Worm (Caenorhabditis elegans): ENCODE measurements around the gene sknr-1.
"Not testable (repeated sequence)": the region's sequence is repeated elsewhere in the genome, so short reads cannot be mapped to it uniquely, and the experiment has no call there.

sknr-1 gene

DNA sequence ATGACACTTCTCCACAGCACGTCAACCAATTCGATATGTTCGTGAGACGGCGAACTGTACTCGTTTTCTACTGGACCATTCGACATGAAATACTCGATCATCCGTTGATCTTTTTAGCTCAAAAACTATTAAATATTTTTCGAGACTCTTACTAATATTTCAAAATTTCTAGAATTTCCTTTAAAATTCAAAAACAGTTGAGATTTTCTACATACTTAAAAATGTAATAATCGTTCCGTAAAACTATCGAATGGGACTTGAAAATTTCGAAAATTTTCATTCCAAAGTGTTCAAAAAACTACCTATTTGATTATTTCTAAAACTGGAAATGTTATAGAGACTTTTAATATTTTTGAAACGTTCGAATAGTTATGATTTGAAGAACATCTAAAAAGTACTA is at the start of gene sknr-1:
Gene sknr-1 (minus strand): TSS at position 101 of the 400 bp plus-strand sequence.
- TF ChIP-seq madf-2, elt-2, syd-9 (tag; optimal IDR thresholded peaks at IDR 0.05): not testable (repeated sequence)

DNA sequence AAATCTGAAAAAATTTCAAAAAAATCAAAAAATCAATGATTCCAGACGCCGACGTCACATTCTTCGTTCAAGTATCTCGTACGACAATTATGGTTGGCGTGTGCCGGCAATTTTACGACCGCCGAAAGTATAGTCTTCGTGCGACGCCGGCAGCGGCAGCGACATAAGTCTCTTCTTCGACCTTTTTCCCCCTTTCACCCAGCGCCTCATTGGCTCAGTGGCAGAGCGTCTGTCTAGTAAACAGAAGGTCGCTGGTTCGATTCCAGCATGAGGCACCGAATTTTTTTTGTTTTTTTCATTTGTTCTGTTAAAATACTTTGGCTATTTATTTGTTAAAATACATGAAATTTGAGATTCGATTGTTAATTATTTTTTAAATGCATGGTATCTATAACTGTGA is 48.5 kb upstream of the sknr-1 start:
- TF ChIP-seq npax-4 (tag; optimal IDR thresholded peaks at IDR 0.05), result no peak
- TF ChIP-seq hlh-13 (GFP tag; optimal IDR thresholded peaks at IDR 0.05), result no peak
- no peak for TF ChIP-seq ceh-30 (tag; optimal IDR thresholded peaks at IDR 0.05)
- TF ChIP-seq eyg-1 (tag; optimal IDR thresholded peaks at IDR 0.05), result no peak
- TF ChIP-seq pag-3 (tag; optimal IDR thresholded peaks at IDR 0.05; ENCODE audit: borderline replicate concordance), result no peak
- peak; percentile 15 for TF ChIP-seq ceh-31 (tag; optimal IDR thresholded peaks at IDR 0.05)
- TF ChIP-seq odd-2 (tag; optimal IDR thresholded peaks at IDR 0.05), result no peak
- peak; percentile 3 for TF ChIP-seq sox-4 (tag; optimal IDR thresholded peaks at IDR 0.05)
- TF ChIP-seq ceh-6 (GFP tag; optimal IDR thresholded peaks at IDR 0.05), result peak; percentile 26
- peak; percentile 62 for TF ChIP-seq elt-2 (tag; optimal IDR thresholded peaks at IDR 0.05)
- no peak; the same call in 1 of the 2 replicates for TF ChIP-seq sox-2 (GFP tag; IDR thresholded peaks at IDR 0.05)
- no peak for TF ChIP-seq ceh-45 (GFP tag; IDR thresholded peaks at IDR 0.05)
- TF ChIP-seq ceh-18 (tag; optimal IDR thresholded peaks at IDR 0.05), result peak; percentile 7
- no peak for TF ChIP-seq dve-1 (tag; optimal IDR thresholded peaks at IDR 0.05)
- no peak for TF ChIP-seq F13H6.1 (tag; optimal IDR thresholded peaks at IDR 0.05)
- TF ChIP-seq hlh-6 (tag; optimal IDR thresholded peaks at IDR 0.05), result peak; percentile 45
- TF ChIP-seq pax-1 (tag; optimal IDR thresholded peaks at IDR 0.05), result no peak
- peak; percentile 64 for TF ChIP-seq che-1 (tag; optimal IDR thresholded peaks at IDR 0.05)
- no peak for TF ChIP-seq zip-5 (tag; optimal IDR thresholded peaks at IDR 0.05)
- TF ChIP-seq lim-6 (tag; optimal IDR thresholded peaks at IDR 0.05), result peak; percentile 29
- no peak for TF ChIP-seq fax-1 (tag; optimal IDR thresholded peaks at IDR 0.05)
- TF ChIP-seq tbx-7 (tag; optimal IDR thresholded peaks at IDR 0.05), result no peak
- no peak for TF ChIP-seq fkh-10 (GFP tag; optimal IDR thresholded peaks at IDR 0.05)
- no peak for TF ChIP-seq Y22D7AL.16 (tag; optimal IDR thresholded peaks at IDR 0.05)
- TF ChIP-seq ceh-22 (tag; optimal IDR thresholded peaks at IDR 0.05), result no peak
- TF ChIP-seq pqm-1 (tag; optimal IDR thresholded peaks at IDR 0.05), result no peak
- TF ChIP-seq ahr-1 (tag; optimal IDR thresholded peaks at IDR 0.05), result peak; percentile 41
- no peak for TF ChIP-seq madf-2 (tag; optimal IDR thresholded peaks at IDR 0.05)
- TF ChIP-seq ceh-24 (tag; optimal IDR thresholded peaks at IDR 0.05), result no peak
- no peak for TF ChIP-seq K02D7.2 (tag; optimal IDR thresholded peaks at IDR 0.05)
- no peak for TF ChIP-seq elt-4 (tag; optimal IDR thresholded peaks at IDR 0.05)
- TF ChIP-seq rnt-1 (tag; optimal IDR thresholded peaks at IDR 0.05), result no peak
- peak; percentile 23 for TF ChIP-seq ceh-2 (tag; optimal IDR thresholded peaks at IDR 0.05)
- peak; percentile 58 for TF ChIP-seq sdc-2 (tag; optimal IDR thresholded peaks at IDR 0.05)
- TF ChIP-seq ztf-16 (tag; optimal IDR thresholded peaks at IDR 0.05), result peak; percentile 5
- no peak for TF ChIP-seq unc-55 (GFP tag; optimal IDR thresholded peaks at IDR 0.05)
- peak; percentile 17 for TF ChIP-seq pat-9 (tag; optimal IDR thresholded peaks at IDR 0.05)
- TF ChIP-seq fkh-6 (tag; optimal IDR thresholded peaks at IDR 0.05), result peak; percentile 51
- TF ChIP-seq hlh-30 (tag; optimal IDR thresholded peaks at IDR 0.05; ENCODE audit: insufficient read depth), result no peak
- TF ChIP-seq ets-4 (tag; optimal IDR thresholded peaks at IDR 0.05), result no peak
- TF ChIP-seq pros-1 (tag; optimal IDR thresholded peaks at IDR 0.05), result no peak
- no peak for TF ChIP-seq unc-42 (tag; optimal IDR thresholded peaks at IDR 0.05)
- no peak for TF ChIP-seq syd-9 (tag; optimal IDR thresholded peaks at IDR 0.05)
- no peak for TF ChIP-seq hlh-15 (tag; optimal IDR thresholded peaks at IDR 0.05)
- TF ChIP-seq ceh-34 (tag; optimal IDR thresholded peaks at IDR 0.05), result peak; percentile 49
- peak; percentile 37 for TF ChIP-seq ceh-48 (tag; optimal IDR thresholded peaks at IDR 0.05)
- TF ChIP-seq ceh-14 (tag; optimal IDR thresholded peaks at IDR 0.05), result peak; percentile 25
- TF ChIP-seq lin-11 (tag; optimal IDR thresholded peaks at IDR 0.05), result peak; percentile 27
- no peak for TF ChIP-seq unc-3 (GFP tag; conservative IDR thresholded peaks at IDR 0.05)
- peak; percentile 23 for TF ChIP-seq unc-3 (tag; optimal IDR thresholded peaks at IDR 0.05)
- peak; percentile 60 for TF ChIP-seq nfya-1 (tag; optimal IDR thresholded peaks at IDR 0.05)
- TF ChIP-seq ama-1 (optimal IDR thresholded peaks at IDR 0.05), result no peak

Measured in whole organism, late embryonic.